Worm (Caenorhabditis elegans) whole organism, young adult: Measurements from ENCODE around the gene nmr-2.
A peak's percentile ranks its signal among the peaks of the same experiment; 100 is the strongest.

Experiments
- B0019.2 ChIP-seq: fragments of 200-800 bp; sonication (Bioruptor generic); conservative IDR thresholded peaks from 2 replicates; pipeline ENCODE4 v1.3.6; 2022; ENCODE audit warnings: missing genetic modification reagents, missing genetic modification characterization, missing compliant biosample characterization
- F10E7.11 ChIP-seq: sonication (generic microtip); optimal IDR thresholded peaks from 2 replicates; lab custom pipeline; 2017; ENCODE audit warnings: mild to moderate bottlenecking, missing genetic modification characterization, moderate library complexity, missing compliant biosample characterization
- F22D6.2 ChIP-seq: sonication (generic microtip); optimal IDR thresholded peaks from 2 replicates; lab custom pipeline; 2016; ENCODE audit warnings: mild to moderate bottlenecking, missing genetic modification characterization, missing compliant biosample characterization
- F23B12.7 ChIP-seq: sonication (generic microtip); optimal IDR thresholded peaks from 2 replicates; lab custom pipeline; 2017; ENCODE audit warnings: missing genetic modification characterization, mild to moderate bottlenecking, missing compliant biosample characterization, antibody characterized with exemption, moderate library complexity; ENCODE audit not compliant: insufficient read depth
- F33H1.4 ChIP-seq: fragments of 200-800 bp; sonication (Bioruptor generic); IDR thresholded peaks from 2 replicates; pipeline ENCODE4 v1.3.6; 2022; ENCODE audit warnings: missing genetic modification reagents, missing genetic modification characterization, missing compliant biosample characterization
- akir-1 ChIP-seq: fragments of 200-800 bp; sonication (Bioruptor generic); optimal IDR thresholded peaks from 2 replicates; lab custom pipeline; 2018; ENCODE audit warnings: mild to moderate bottlenecking, missing genetic modification characterization, moderate library complexity, missing compliant biosample characterization
- aptf-3 ChIP-seq: fragments of 200-800 bp; sonication (Bioruptor generic); IDR thresholded peaks from 2 replicates; pipeline ENCODE4 v1.3.6; 2022; ENCODE audit warnings: missing genetic modification characterization, missing compliant biosample characterization
- attf-3 ChIP-seq: fragments of 200-800 bp; sonication (Bioruptor generic); conservative IDR thresholded peaks from 2 replicates; pipeline ENCODE4 v1.3.6; 2022; ENCODE audit warnings: missing genetic modification reagents, missing genetic modification characterization, missing compliant biosample characterization
- bed-2 ChIP-seq: fragments of 200-800 bp; sonication (Bioruptor generic); IDR thresholded peaks from 2 replicates; pipeline ENCODE4 v1.3.6; 2022; ENCODE audit warnings: missing genetic modification reagents, missing genetic modification characterization, missing compliant biosample characterization
- cebp-1 ChIP-seq, 2 experiments: fragments of 200-800 bp in 1 of 2; sonication (Bioruptor generic) in 1 of 2; sonication (generic microtip) in 1 of 2; IDR thresholded peaks in 1 of 2; optimal IDR thresholded peaks in 1 of 2; 2 replicates each; pipeline versions ENCODE4 v1.3.6 to Lab custom; 2017 to 2022; ENCODE audit warnings: missing compliant biosample characterization in 2 of 2, missing genetic modification characterization in 2 of 2, mild to moderate bottlenecking in 1 of 2, missing genetic modification reagents in 1 of 2, moderate library complexity in 1 of 2
- ceh-100 ChIP-seq: fragments of 200-800 bp; sonication (Bioruptor generic); IDR thresholded peaks from 2 replicates; pipeline ENCODE4 v1.3.6; 2022; ENCODE audit warnings: missing genetic modification reagents, missing genetic modification characterization, missing compliant biosample characterization
- ceh-58 ChIP-seq: fragments of 200-800 bp; sonication (Bioruptor generic); IDR thresholded peaks from 2 replicates; pipeline ENCODE4 v1.3.6; 2022; ENCODE audit warnings: missing genetic modification characterization, missing compliant biosample characterization
- ceh-79 ChIP-seq: sonication (generic microtip); optimal IDR thresholded peaks from 2 replicates; lab custom pipeline; 2017; ENCODE audit warnings: mild to moderate bottlenecking, missing genetic modification characterization, missing compliant biosample characterization
- chd-7 ChIP-seq: sonication (generic microtip); optimal IDR thresholded peaks from 2 replicates; lab custom pipeline; 2016; ENCODE audit warnings: mild to moderate bottlenecking, missing genetic modification characterization, moderate library complexity, missing compliant biosample characterization
- dox-1 ChIP-seq: fragments of 200-800 bp; sonication (Bioruptor generic); IDR thresholded peaks from 2 replicates; pipeline ENCODE4 v1.3.6; 2022; ENCODE audit warnings: missing genetic modification reagents, missing genetic modification characterization, missing compliant biosample characterization
- dpff-1 ChIP-seq: sonication (generic microtip); optimal IDR thresholded peaks from 2 replicates; lab custom pipeline; 2017; ENCODE audit warnings: mild to moderate bottlenecking, missing genetic modification characterization, missing compliant biosample characterization
- dpl-1 ChIP-seq: fragments of 150-350 bp; optimal IDR thresholded peaks from 2 replicates; lab custom pipeline; 2014; ENCODE audit warnings: missing biosample characterization, missing genetic modification reagents, missing genetic modification characterization
- ekl-4 ChIP-seq: fragments of 200-800 bp; sonication (Bioruptor generic); IDR thresholded peaks from 2 replicates; pipeline ENCODE4 v1.3.6; 2022; ENCODE audit warnings: missing genetic modification reagents, missing genetic modification characterization, missing compliant biosample characterization
- ets-4 ChIP-seq: fragments of 200-800 bp; sonication (Bioruptor generic); optimal IDR thresholded peaks from 2 replicates; lab custom pipeline; 2018; ENCODE audit warnings: mild to moderate bottlenecking, missing genetic modification characterization, missing compliant biosample characterization
- him-1 ChIP-seq: sonication (generic microtip); optimal IDR thresholded peaks from 2 replicates; lab custom pipeline; 2016; ENCODE audit warnings: missing genotype, missing genetic modification reagents, missing genetic modification characterization, missing compliant biosample characterization
- lag-1 ChIP-seq: fragments of 200-800 bp; sonication (Bioruptor generic); IDR thresholded peaks from 2 replicates; pipeline ENCODE4 v1.3.6; 2022; ENCODE audit warnings: missing genetic modification reagents, missing genetic modification characterization, missing compliant biosample characterization
- lin-26 ChIP-seq: fragments of 200-800 bp; sonication (Bioruptor generic); IDR thresholded peaks from 2 replicates; pipeline ENCODE4 v1.3.6; 2022; ENCODE audit warnings: missing genetic modification reagents, missing genetic modification characterization, missing compliant biosample characterization
- lin-54 ChIP-seq: fragments of 200-800 bp; sonication (Bioruptor generic); optimal IDR thresholded peaks from 2 replicates; lab custom pipeline; 2018; ENCODE audit warnings: mild to moderate bottlenecking, missing genetic modification characterization, missing compliant biosample characterization
- lsl-1 ChIP-seq: fragments of 200-800 bp; sonication (Bioruptor generic); optimal IDR thresholded peaks from 2 replicates; lab custom pipeline; 2018; ENCODE audit warnings: mild to moderate bottlenecking, missing genetic modification characterization, moderate library complexity, missing compliant biosample characterization
- lsy-27 ChIP-seq: sonication (generic microtip); optimal IDR thresholded peaks from 2 replicates; lab custom pipeline; 2017; ENCODE audit warnings: missing genetic modification characterization, mild to moderate bottlenecking, missing compliant biosample characterization, antibody characterized with exemption, missing genotype, borderline replicate concordance; ENCODE audit not compliant: insufficient read depth
- madf-6 ChIP-seq: fragments of 200-800 bp; sonication (Bioruptor generic); IDR thresholded peaks from 2 replicates; pipeline ENCODE4 v1.3.6; 2022; ENCODE audit warnings: missing genetic modification reagents, missing genetic modification characterization, missing compliant biosample characterization
- madf-8 ChIP-seq: fragments of 200-800 bp; sonication (Bioruptor generic); conservative IDR thresholded peaks from 2 replicates; pipeline ENCODE4 v1.3.6; 2022; ENCODE audit warnings: missing genetic modification reagents, missing genetic modification characterization, missing compliant biosample characterization
- mcd-1 ChIP-seq: fragments of 200-800 bp; sonication (Bioruptor generic); IDR thresholded peaks from 2 replicates; pipeline ENCODE4 v1.3.6; 2022; ENCODE audit warnings: missing genetic modification reagents, missing genetic modification characterization, missing compliant biosample characterization
- nhr-120 ChIP-seq: fragments of 200-800 bp; sonication (Bioruptor generic); IDR thresholded peaks from 2 replicates; pipeline ENCODE4 v1.3.6; 2022; ENCODE audit warnings: missing genetic modification characterization, missing compliant biosample characterization
- pbrm-1 ChIP-seq: fragments of 200-800 bp; sonication (Bioruptor generic); IDR thresholded peaks from 2 replicates; pipeline ENCODE4 v1.3.6; 2022; ENCODE audit warnings: missing genetic modification reagents, missing genetic modification characterization, missing compliant biosample characterization
- rcor-1 ChIP-seq: fragments of 200-800 bp; sonication (Bioruptor generic); IDR thresholded peaks from 2 replicates; pipeline ENCODE4 v1.3.6; 2022; ENCODE audit warnings: missing genetic modification reagents, missing genetic modification characterization, missing compliant biosample characterization
- rpc-1 ChIP-seq, 2 experiments: fragments of 150-350 bp in 1 of 2; sonication (generic microtip) in 1 of 2; optimal IDR thresholded peaks; 2 replicates each; lab custom pipeline; 2014 to 2018; ENCODE audit warnings: missing biosample characterization in 1 of 2, missing genetic modification characterization in 1 of 2, missing genetic modification reagents in 1 of 2, missing genotype in 1 of 2
- sea-2 ChIP-seq: fragments of 200-800 bp; sonication (Bioruptor generic); IDR thresholded peaks from 2 replicates; pipeline ENCODE4 v1.3.6; 2022; ENCODE audit warnings: missing genetic modification characterization, missing compliant biosample characterization
- snpc-3.4 ChIP-seq: sonication (generic microtip); optimal IDR thresholded peaks from 2 replicates; lab custom pipeline; 2017; ENCODE audit warnings: missing genetic modification characterization, mild to moderate bottlenecking, missing compliant biosample characterization, antibody characterized with exemption, moderate library complexity, missing genotype, missing genetic modification reagents
- tlf-1 ChIP-seq: fragments of 200-800 bp; sonication (Bioruptor generic); optimal IDR thresholded peaks from 2 replicates; lab custom pipeline; 2018; ENCODE audit warnings: mild to moderate bottlenecking, missing genetic modification characterization, missing compliant biosample characterization
- zim-3 ChIP-seq: sonication (generic microtip); optimal IDR thresholded peaks from 2 replicates; lab custom pipeline; 2017; ENCODE audit warnings: mild to moderate bottlenecking, missing genetic modification characterization, moderate library complexity, missing compliant biosample characterization
- ztf-22 ChIP-seq: fragments of 200-800 bp; sonication (Bioruptor generic); optimal IDR thresholded peaks from 2 replicates; lab custom pipeline; 2018; ENCODE audit warnings: mild to moderate bottlenecking, missing genetic modification characterization, moderate library complexity, missing compliant biosample characterization
- ztf-25 ChIP-seq: fragments of 200-800 bp; sonication (Bioruptor generic); IDR thresholded peaks from 2 replicates; pipeline ENCODE4 v1.3.6; 2022; ENCODE audit warnings: missing genetic modification reagents, missing genetic modification characterization, missing compliant biosample characterization
- ztf-26 ChIP-seq: sonication (generic microtip); optimal IDR thresholded peaks from 2 replicates; lab custom pipeline; 2017; ENCODE audit warnings: missing genetic modification characterization, missing compliant biosample characterization
- ztf-28 ChIP-seq: fragments of 200-800 bp; sonication (Bioruptor generic); IDR thresholded peaks from 2 replicates; pipeline ENCODE4 v1.3.6; 2022; ENCODE audit warnings: missing genetic modification reagents, missing genetic modification characterization, missing compliant biosample characterization

The nmr-2 gene

ce11 chrV:15059534-15059933 is 48.1 kb upstream of the nmr-2 start, which contains the start of the genes mcm-3 and C25D7.15 (continued):
- no peak for TF ChIP-seq ceh-100 (GFP tag; lab: Robert Waterston, UW)
- TF ChIP-seq tlf-1 (GFP tag; lab: Kevin White, UChicago): peak; percentile 68
- no peak for TF ChIP-seq ceh-79 (tag; lab: Kevin White, UChicago)
- TF ChIP-seq snpc-3.4 (tag; lab: Kevin White, UChicago): peak; percentile 84
- TF ChIP-seq rcor-1 (GFP tag; lab: Robert Waterston, UW): peak; percentile 50
- TF ChIP-seq ets-4: no peak
- TF ChIP-seq mcd-1: peak; percentile 49
- TF ChIP-seq attf-3 (GFP tag; lab: Robert Waterston, UW): 0 out of 2 replicates have a peak, but pooled peaks have one; percentile 42
- TF ChIP-seq akir-1: no peak
- TF ChIP-seq pbrm-1 (GFP tag; lab: Robert Waterston, UW): peak; percentile 63; the same call in 1 of the 2 replicates
- peak; percentile 53 for TF ChIP-seq him-1 (tag; lab: Kevin White, UChicago)
- TF ChIP-seq lin-54: peak; percentile 80
- peak; percentile 78 for TF ChIP-seq lsl-1 (GFP tag; lab: Kevin White, UChicago)
- TF ChIP-seq madf-8 (GFP tag; lab: Robert Waterston, UW): peak; percentile 90
- no peak for TF ChIP-seq zim-3 (tag; lab: Kevin White, UChicago)
- peak; percentile 69; the same call in 1 of the 2 replicates for TF ChIP-seq dox-1 (GFP tag; lab: Robert Waterston, UW)
- peak; percentile 75 for TF ChIP-seq F33H1.4
- TF ChIP-seq chd-7 (tag; lab: Kevin White, UChicago): no peak
- no peak for TF ChIP-seq dpff-1 (tag; lab: Kevin White, UChicago)
- no peak for TF ChIP-seq aptf-3
- no peak for TF ChIP-seq F10E7.11
- no peak for TF ChIP-seq ztf-25 (GFP tag; lab: Robert Waterston, UW)
- TF ChIP-seq B0019.2 (GFP tag; lab: Robert Waterston, UW): peak; percentile 84
- peak; percentile 89 for TF ChIP-seq dpl-1 (GFP tag; lab: Kevin White, UChicago)
- no peak for TF ChIP-seq ztf-26 (tag; lab: Kevin White, UChicago)
- no peak for TF ChIP-seq ekl-4 (GFP tag; lab: Robert Waterston, UW)
- TF ChIP-seq ztf-22 (GFP tag; lab: Kevin White, UChicago): no peak
- no peak for TF ChIP-seq lsy-27 (tag; lab: Kevin White, UChicago)
- no peak for TF ChIP-seq bed-2 (GFP tag; lab: Robert Waterston, UW)
- peak; percentile 97 for TF ChIP-seq madf-6
- TF ChIP-seq rpc-1 (optimal IDR thresholded peaks at IDR 0.05; lab: Kevin White, UChicago): no peak
- TF ChIP-seq rpc-1 (tag; optimal IDR thresholded peaks at IDR 0.05; lab: Kevin White, UChicago): no peak
- TF ChIP-seq, all 124 proteins: peak for 32

- TF ChIP-seq lin-26 (GFP tag; lab: Robert Waterston, UW) (peak; percentile 60; the same call in 1 of the 2 replicates), lag-1 (GFP tag; lab: Robert Waterston, UW) (no peak), ztf-22 (GFP tag; lab: Kevin White, UChicago) (no peak)
Observed at ce11 chrV:15058965-15059364, 47.5 kb upstream of the nmr-2 start.

- TF ChIP-seq nhr-120 (GFP tag; lab: Robert Waterston, UW) (no peak), F23B12.7 (no peak), lsl-1 (GFP tag; lab: Kevin White, UChicago) (no peak), ets-4 (no peak), madf-6 (no peak), him-1 (tag; lab: Kevin White, UChicago) (no peak), dpl-1 (GFP tag; lab: Kevin White, UChicago) (no peak), F22D6.2 (no peak), cebp-1 (GFP tag; IDR thresholded peaks at IDR 0.05; lab: Robert Waterston, UW) (no peak), cebp-1 (tag; optimal IDR thresholded peaks at IDR 0.05; lab: Kevin White, UChicago) (no peak), aptf-3 (no peak), ceh-58 (GFP tag; lab: Robert Waterston, UW) (no peak), sea-2 (GFP tag; lab: Robert Waterston, UW) (no peak), ztf-28 (GFP tag; lab: Robert Waterston, UW) (no peak)
Observed at ce11 chrV:15058423-15058822, 47.0 kb upstream of the nmr-2 start.
